Worm (Caenorhabditis elegans) whole organism, L4 larva: Measurements from ENCODE around the gene nfyb-1.
"Not testable (repeated sequence)": the region's sequence is repeated elsewhere in the genome, so short reads cannot be mapped to it uniquely, and the experiment has no call there.

Source experiments
- ZK546.5 ChIP-seq, 2 experiments: sonication (generic microtip); optimal IDR thresholded peaks; 2 replicates each; lab custom pipeline; 2017; ENCODE audit warnings: missing biosample characterization in 2 of 2, missing genetic modification characterization in 2 of 2
- egl-27 ChIP-seq: sonication (generic microtip); optimal IDR thresholded peaks from 3 replicates; lab custom pipeline; 2017; ENCODE audit warnings: missing biosample characterization, missing genetic modification reagents, missing genetic modification characterization
- lin-13 ChIP-seq: fragments of 150-350 bp; optimal IDR thresholded peaks from 2 replicates; lab custom pipeline; 2014; ENCODE audit warnings: missing biosample characterization, missing genetic modification reagents, missing genetic modification characterization
- snpc-4 ChIP-seq: fragments of 150-350 bp; optimal IDR thresholded peaks from 2 replicates; lab custom pipeline; 2014; ENCODE audit warnings: missing biosample characterization, missing genetic modification characterization
- unc-39 ChIP-seq: sonication (generic microtip); optimal IDR thresholded peaks from 2 replicates; lab custom pipeline; 2017; ENCODE audit warnings: missing biosample characterization, missing genetic modification characterization
- zip-11 ChIP-seq: fragments of 200-800 bp; sonication (Bioruptor generic); IDR thresholded peaks from 2 replicates; pipeline ENCODE4 v1.3.6; 2022; ENCODE audit warnings: missing genetic modification characterization, missing compliant biosample characterization

DNA sequence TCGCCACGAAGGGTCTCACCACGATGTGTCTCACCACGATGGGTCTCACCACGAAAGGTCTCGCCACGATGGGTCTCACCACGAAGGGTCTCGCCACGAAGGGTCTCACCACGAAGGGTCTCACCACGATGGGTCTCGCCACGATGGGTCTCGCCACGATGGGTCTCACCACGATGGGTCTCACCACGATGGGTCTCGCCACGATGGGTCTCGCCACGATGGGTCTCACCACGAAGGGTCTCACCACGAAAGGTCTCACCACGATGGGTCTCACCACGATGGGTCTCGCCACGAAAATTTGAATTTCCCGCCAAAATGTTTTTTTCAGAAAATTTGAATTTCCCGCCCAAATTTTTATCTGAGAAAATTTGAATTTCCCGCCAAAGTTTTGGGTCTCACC is 15.0 kb downstream of the nfyb-1 start:
- not testable (repeated sequence) for TF ChIP-seq lin-13 (GFP tag; lab: Kevin White, UChicago); egl-27 (tag; lab: Kevin White, UChicago); ZK546.5 (tag; optimal IDR thresholded peaks at IDR 0.05; lab: Kevin White, UChicago); snpc-4 (tag; lab: Kevin White, UChicago); unc-39 (tag; lab: Kevin White, UChicago); zip-11 (GFP tag; lab: Robert Waterston, UW)
